Worm (Caenorhabditis elegans) whole organism, L2 larva: ENCODE data around the gene snt-7.

ENCODE experiments used
- ceh-16 ChIP-seq: fragments of 150-350 bp; optimal IDR thresholded peaks from 2 replicates; lab custom pipeline; 2014; ENCODE audit warnings: missing biosample characterization, missing genetic modification characterization
- lin-39 ChIP-seq: fragments of 150-350 bp; optimal IDR thresholded peaks from 2 replicates; lab custom pipeline; 2014; ENCODE audit warnings: missing biosample characterization, missing genetic modification reagents, missing genetic modification characterization
- skn-1 ChIP-seq: sonication (generic microtip); optimal IDR thresholded peaks from 2 replicates; lab custom pipeline; 2017; ENCODE audit warnings: missing biosample characterization, missing genetic modification characterization
- ztf-4 ChIP-seq: fragments of 150-350 bp; optimal IDR thresholded peaks from 2 replicates; lab custom pipeline; 2014; ENCODE audit warnings: missing biosample characterization, missing genetic modification characterization

- TF ChIP-seq ceh-16 (tag; lab: Kevin White, UChicago) = no peak
- TF ChIP-seq ztf-4 (tag; lab: Kevin White, UChicago) = no peak
- TF ChIP-seq lin-39 (tag; lab: Kevin White, UChicago) = no peak
- no peak for TF ChIP-seq skn-1
Observed at ce11 chrX:15176431-15176911, 22.5 kb downstream of the snt-7 start, which contains the start of gene col-41.
